Worm (Caenorhabditis elegans) whole organism, L1 larva: ENCODE data around the gene fog-2.

Source experiments
- C04F5.9 ChIP-seq: sonication (generic microtip); optimal IDR thresholded peaks from 2 replicates; lab custom pipeline; 2016; ENCODE audit warnings: missing genetic modification characterization, missing compliant biosample characterization
- alr-1 ChIP-seq: fragments of 200-800 bp; sonication (Bioruptor generic); optimal IDR thresholded peaks from 2 replicates; lab custom pipeline; 2018; ENCODE audit warnings: borderline replicate concordance, mild to moderate bottlenecking, missing genetic modification characterization, missing compliant biosample characterization
- aly-2 ChIP-seq: fragments of 150-350 bp; optimal IDR thresholded peaks from 2 replicates; lab custom pipeline; 2014; ENCODE audit warnings: missing biosample characterization, missing genetic modification characterization
- ama-1 ChIP-seq: fragments of 150-350 bp; optimal IDR thresholded peaks from 2 replicates; lab custom pipeline; 2014
- blmp-1 ChIP-seq: fragments of 150-350 bp; optimal IDR thresholded peaks from 2 replicates; lab custom pipeline; 2014; ENCODE audit warnings: missing biosample characterization, missing genetic modification characterization
- ceh-63 ChIP-seq: fragments of 200-800 bp; sonication (Bioruptor generic); optimal IDR thresholded peaks from 2 replicates; lab custom pipeline; 2018; ENCODE audit warnings: mild to moderate bottlenecking, missing genetic modification characterization, missing compliant biosample characterization
- ceh-8 ChIP-seq: fragments of 200-800 bp; sonication (Bioruptor generic); optimal IDR thresholded peaks from 2 replicates; lab custom pipeline; 2018; ENCODE audit warnings: mild to moderate bottlenecking, missing genetic modification characterization, moderate library complexity, missing compliant biosample characterization
- ceh-82 ChIP-seq, 3 experiments: fragments of 150-350 bp in 1 of 3; sonication (generic microtip) in 2 of 3; optimal IDR thresholded peaks; 2 replicates each; lab custom pipeline; 2014 to 2017; ENCODE audit warnings: missing biosample characterization in 3 of 3, missing genetic modification characterization in 3 of 3
- ceh-90 ChIP-seq: sonication (generic microtip); optimal IDR thresholded peaks from 2 replicates; lab custom pipeline; 2016; ENCODE audit warnings: missing genetic modification characterization, missing compliant biosample characterization
- ces-1 ChIP-seq: fragments of 150-350 bp; optimal IDR thresholded peaks from 2 replicates; lab custom pipeline; 2014; ENCODE audit warnings: missing biosample characterization, missing genetic modification reagents, missing genetic modification characterization
- efl-1 ChIP-seq, 4 experiments: fragments of 150-350 bp; optimal IDR thresholded peaks in 3 of 4; peaks in 1 of 4; 1 replicate in 1 of 4; 2 replicates in 3 of 4; lab custom pipeline; 2014; ENCODE audit warnings: missing biosample characterization in 2 of 4, missing genetic modification characterization in 2 of 4, missing genetic modification reagents in 2 of 4
- egl-27 ChIP-seq, 2 experiments: fragments of 150-350 bp in 1 of 2; sonication (generic microtip); optimal IDR thresholded peaks; 3 replicates each; lab custom pipeline; 2017 to 2018; ENCODE audit warnings: missing biosample characterization in 2 of 2, missing genetic modification characterization in 2 of 2, missing genetic modification reagents in 2 of 2
- elt-2 ChIP-seq: sonication (generic microtip); optimal IDR thresholded peaks from 2 replicates; lab custom pipeline; 2016; ENCODE audit warnings: missing genetic modification characterization, mild to moderate bottlenecking, inconsistent platforms, missing compliant biosample characterization, missing genetic modification reagents
- fkh-10 ChIP-seq: sonication (generic microtip); optimal IDR thresholded peaks from 2 replicates; lab custom pipeline; 2017; ENCODE audit warnings: missing biosample characterization, missing genetic modification reagents, missing genetic modification characterization
- jun-1 ChIP-seq: fragments of 150-350 bp; optimal IDR thresholded peaks from 2 replicates; lab custom pipeline; 2014; ENCODE audit warnings: missing biosample characterization, missing genetic modification reagents, missing genetic modification characterization
- lin-14 ChIP-seq: fragments of 200-800 bp; sonication (Bioruptor generic); optimal IDR thresholded peaks from 2 replicates; lab custom pipeline; 2018; ENCODE audit warnings: mild to moderate bottlenecking, missing genetic modification characterization, moderate library complexity, missing compliant biosample characterization
- lin-35 ChIP-seq, 2 experiments: fragments of 150-350 bp; optimal IDR thresholded peaks; 2 replicates each; lab custom pipeline; 2014; ENCODE audit warnings: missing biosample characterization in 2 of 2, missing genetic modification characterization in 2 of 2, missing genetic modification reagents in 2 of 2
- mef-2 ChIP-seq: fragments of 150-350 bp; optimal IDR thresholded peaks from 2 replicates; lab custom pipeline; 2014; ENCODE audit warnings: missing biosample characterization, missing genetic modification characterization
- nhr-19 ChIP-seq: fragments of 200-800 bp; sonication (Bioruptor generic); conservative IDR thresholded peaks from 2 replicates; pipeline ENCODE4 v1.3.6; 2022; ENCODE audit warnings: missing genetic modification characterization, missing compliant biosample characterization
- nhr-20 ChIP-seq: sonication (generic microtip); optimal IDR thresholded peaks from 2 replicates; lab custom pipeline; 2016; ENCODE audit warnings: mild to moderate bottlenecking, missing genetic modification characterization, missing compliant biosample characterization
- nhr-76 ChIP-seq: sonication (generic microtip); optimal IDR thresholded peaks from 2 replicates; lab custom pipeline; 2017; ENCODE audit warnings: missing biosample characterization, missing genetic modification characterization
- nhr-90 ChIP-seq: sonication (generic microtip); optimal IDR thresholded peaks from 2 replicates; lab custom pipeline; 2016; ENCODE audit warnings: mild to moderate bottlenecking, missing genetic modification characterization, missing compliant biosample characterization; ENCODE audit not compliant: poor library complexity
- pax-3 ChIP-seq: fragments of 200-800 bp; sonication (Bioruptor generic); optimal IDR thresholded peaks from 2 replicates; lab custom pipeline; 2018; ENCODE audit warnings: mild to moderate bottlenecking, missing genetic modification characterization, moderate library complexity, missing compliant biosample characterization
- pqm-1 ChIP-seq: sonication (generic microtip); optimal IDR thresholded peaks from 3 replicates; lab custom pipeline; 2017; ENCODE audit warnings: missing biosample characterization, missing genetic modification characterization
- skn-1 ChIP-seq: fragments of 150-350 bp; optimal IDR thresholded peaks from 2 replicates; lab custom pipeline; 2014; ENCODE audit warnings: missing biosample characterization, missing genetic modification characterization
- sptf-1 ChIP-seq: fragments of 150-350 bp; optimal IDR thresholded peaks from 2 replicates; lab custom pipeline; 2014; ENCODE audit warnings: missing biosample characterization, missing genetic modification characterization
- swsn-7 ChIP-seq: sonication (generic microtip); optimal IDR thresholded peaks from 2 replicates; lab custom pipeline; 2016; ENCODE audit warnings: missing genetic modification characterization, missing compliant biosample characterization
- tlp-1 ChIP-seq: fragments of 150-350 bp; optimal IDR thresholded peaks from 2 replicates; lab custom pipeline; 2014; ENCODE audit warnings: missing biosample characterization, missing genetic modification characterization
- unc-30 ChIP-seq: sonication (generic microtip); optimal IDR thresholded peaks from 2 replicates; lab custom pipeline; 2017; ENCODE audit warnings: missing biosample characterization, missing genetic modification characterization
- unc-98 ChIP-seq: fragments of 200-800 bp; sonication (Bioruptor generic); IDR thresholded peaks from 2 replicates; pipeline ENCODE4 v1.3.6; 2022; ENCODE audit warnings: missing genetic modification characterization, missing compliant biosample characterization
- vab-15 ChIP-seq: sonication (generic microtip); optimal IDR thresholded peaks from 2 replicates; lab custom pipeline; 2017; ENCODE audit warnings: missing genotype, mild to moderate bottlenecking, missing genetic modification characterization, missing compliant biosample characterization
- xbp-1 ChIP-seq: sonication (generic microtip); optimal IDR thresholded peaks from 2 replicates; lab custom pipeline; 2016; ENCODE audit warnings: missing genetic modification characterization, missing compliant biosample characterization
- zag-1 ChIP-seq: fragments of 150-350 bp; optimal IDR thresholded peaks from 2 replicates; lab custom pipeline; 2014; ENCODE audit warnings: missing biosample characterization, missing genetic modification characterization
- zip-4 ChIP-seq: fragments of 200-800 bp; sonication (Bioruptor generic); optimal IDR thresholded peaks from 2 replicates; lab custom pipeline; 2018; ENCODE audit warnings: mild to moderate bottlenecking, missing genetic modification characterization, moderate library complexity, missing compliant biosample characterization
- ztf-4 ChIP-seq: fragments of 150-350 bp; optimal IDR thresholded peaks from 2 replicates; lab custom pipeline; 2014; ENCODE audit warnings: missing biosample characterization, missing genetic modification characterization

Gene fog-2

DNA sequence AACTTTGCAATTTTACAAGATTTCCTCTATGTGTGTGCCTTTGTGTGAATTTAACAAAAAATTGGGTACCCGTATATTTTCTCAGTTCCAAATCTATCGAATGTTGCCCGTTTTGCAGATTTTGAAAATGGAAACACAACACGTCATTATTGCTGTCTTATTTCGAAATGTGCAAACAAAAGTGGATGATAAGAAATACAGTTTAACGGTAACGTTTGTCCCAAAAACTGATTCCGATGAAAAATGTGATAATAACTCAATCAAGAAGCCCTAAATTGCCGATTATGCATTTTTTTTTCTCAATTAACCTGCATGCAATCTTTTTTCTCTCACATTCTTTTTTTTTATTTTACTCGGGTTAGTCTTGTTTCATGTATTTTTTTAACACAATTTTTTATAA, 26.3 kb downstream of the fog-2 start:
- TF ChIP-seq nhr-19 (GFP tag; lab: Robert Waterston, UW) (no peak), lin-35 (GFP tag; optimal IDR thresholded peaks at IDR 0.05; lab: Kevin White, UChicago) (peak in 1 of 2 experiments; percentile 3), sptf-1 (tag; lab: Kevin White, UChicago) (no peak), ceh-8 (GFP tag; lab: Kevin White, UChicago) (no peak), ceh-63 (GFP tag; lab: Kevin White, UChicago) (no peak), egl-27 (tag; optimal IDR thresholded peaks at IDR 0.05; lab: Kevin White, UChicago) (no peak), C04F5.9 (tag; lab: Kevin White, UChicago) (no peak), pqm-1 (tag; lab: Kevin White, UChicago) (no peak), ama-1 (lab: Kevin White, UChicago) (no peak), skn-1 (tag; lab: Kevin White, UChicago) (no peak), elt-2 (tag; lab: Kevin White, UChicago) (peak; percentile 35), efl-1 (optimal IDR thresholded peaks at IDR 0.05; lab: Kevin White, UChicago) (no peak), efl-1 (GFP tag; optimal IDR thresholded peaks at IDR 0.05 in 1 of 2; lab: Kevin White, UChicago) (peak in 1 of 2 experiments; percentile 6)

DNA sequence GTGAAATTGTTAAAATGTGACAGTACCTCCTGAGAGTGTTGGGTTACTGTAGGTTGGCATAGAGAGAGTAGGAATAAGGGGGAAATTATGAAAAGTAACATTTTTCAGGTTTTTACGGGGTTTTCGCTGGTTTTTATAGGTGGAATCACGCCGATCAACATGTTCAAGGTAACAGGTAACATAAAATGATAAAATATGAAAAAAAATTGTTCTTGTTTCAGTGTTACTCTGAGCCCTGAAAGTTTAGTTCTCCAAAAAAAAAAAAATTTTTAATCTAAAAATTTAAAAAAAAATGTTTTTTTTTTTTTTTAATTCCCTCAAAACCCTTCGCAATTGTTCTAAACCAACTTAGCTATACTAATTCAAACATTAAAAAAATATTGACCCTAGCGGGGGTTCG, 34.7 kb downstream of the fog-2 start, which contains the start of gene Y113G7B.15:
Gene Y113G7B.15 (minus strand): TSS at position 101 of the 400 bp plus-strand sequence.
- TF ChIP-seq jun-1 (tag; lab: Kevin White, UChicago), result no peak
- TF ChIP-seq ztf-4 (tag; lab: Kevin White, UChicago), result no peak
- TF ChIP-seq nhr-90 (tag; lab: Kevin White, UChicago), result no peak
- no peak for TF ChIP-seq lin-14 (GFP tag; lab: Kevin White, UChicago)
- TF ChIP-seq ceh-90 (tag; lab: Kevin White, UChicago), result no peak
- no peak for TF ChIP-seq zip-4 (GFP tag; lab: Kevin White, UChicago)
- TF ChIP-seq, all 84 proteins: peak for 0

DNA sequence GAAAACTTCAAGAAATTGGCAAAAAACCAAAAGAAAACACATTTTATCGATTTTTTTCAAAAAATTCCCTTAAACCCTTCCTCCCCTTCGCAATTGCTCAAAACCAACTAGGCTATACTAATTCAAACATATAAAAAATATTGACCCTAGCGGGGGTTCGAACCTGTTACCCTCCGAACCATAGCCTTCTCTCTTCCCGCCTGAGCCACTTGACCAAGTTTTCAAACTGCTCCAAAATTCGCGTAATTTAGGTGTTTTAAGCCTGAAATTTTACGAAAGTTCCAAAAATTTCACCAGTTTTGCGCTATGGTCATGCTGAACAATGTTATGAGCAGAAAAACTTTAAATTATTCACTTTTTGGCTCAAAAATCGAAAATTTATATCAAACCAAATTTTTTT, 35.4 kb downstream of the fog-2 start:
- TF ChIP-seq nhr-20, result no peak
- TF ChIP-seq swsn-7 (tag; lab: Kevin White, UChicago), result no peak
- no peak for TF ChIP-seq tlp-1 (tag; lab: Kevin White, UChicago)
- no peak for TF ChIP-seq alr-1 (tag; lab: Kevin White, UChicago)
- no peak for TF ChIP-seq aly-2 (tag; lab: Kevin White, UChicago)
- no peak for TF ChIP-seq fkh-10 (GFP tag; lab: Kevin White, UChicago)
- no peak for TF ChIP-seq nhr-76 (tag; lab: Kevin White, UChicago)
- no peak for TF ChIP-seq zag-1 (tag; lab: Kevin White, UChicago)
- no peak for TF ChIP-seq unc-98 (GFP tag; lab: Robert Waterston, UW)
- TF ChIP-seq unc-30, result no peak
- TF ChIP-seq xbp-1 (tag; lab: Kevin White, UChicago), result no peak

DNA sequence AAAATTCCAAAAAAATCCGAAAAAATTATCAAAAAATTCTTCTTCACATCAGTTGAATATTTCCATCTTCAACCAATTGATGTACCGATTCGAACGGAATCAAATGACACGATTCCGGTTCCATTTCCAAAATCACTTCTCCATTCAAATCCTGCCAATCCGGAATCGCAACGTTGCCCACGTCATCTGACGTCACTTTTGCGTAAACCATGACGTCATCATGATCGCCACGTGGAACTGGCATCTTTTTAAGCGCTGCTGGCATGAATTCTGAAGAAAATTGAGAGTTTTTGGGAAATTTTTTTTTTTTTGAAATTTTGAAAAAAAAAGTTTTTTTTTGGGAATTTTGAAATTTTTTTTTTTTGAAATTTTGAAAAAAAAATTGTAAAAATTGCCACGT, 36.2 kb downstream of the fog-2 start:
- TF ChIP-seq zag-1 (tag; lab: Kevin White, UChicago) (no peak), ceh-90 (tag; lab: Kevin White, UChicago) (no peak), mef-2 (no peak), vab-15 (no peak), pax-3 (tag; lab: Kevin White, UChicago) (no peak), unc-98 (GFP tag; lab: Robert Waterston, UW) (no peak), ceh-82 (tag; optimal IDR thresholded peaks at IDR 0.05; lab: Kevin White, UChicago) (no peak), aly-2 (tag; lab: Kevin White, UChicago) (no peak), blmp-1 (tag; lab: Kevin White, UChicago) (no peak), ces-1 (GFP tag; lab: Kevin White, UChicago) (no peak)
